Fruit fly (Drosophila melanogaster) whole organism, embryonic: ENCODE results near the gene CG32095.

ENCODE experiments used
- BEAF-32 ChIP-seq: fragments of 200-800 bp; sonication (Bioruptor generic); optimal IDR thresholded peaks from 3 replicates; lab custom pipeline; 2017; ENCODE audit warnings: missing biosample characterization, missing genetic modification characterization, mild to moderate bottlenecking, moderate library complexity, missing genetic modification reagents
- Bgb ChIP-seq: fragments of 200-800 bp; sonication (Bioruptor generic); IDR thresholded peaks from 2 replicates; pipeline ENCODE4 v1.3.6; 2022; ENCODE audit warnings: missing biosample characterization, missing genetic modification characterization; ENCODE audit not compliant: partially characterized antibody
- CG1024 ChIP-seq: fragments of 200-800 bp; sonication (Bioruptor generic); IDR thresholded peaks from 2 replicates; pipeline ENCODE4 v1.3.6; 2022; ENCODE audit warnings: missing biosample characterization, missing genetic modification characterization
- CG12769 ChIP-seq: fragments of 200-800 bp; sonication (Bioruptor generic); optimal IDR thresholded peaks from 2 replicates; lab custom pipeline; 2019; ENCODE audit warnings: missing biosample characterization, mild to moderate bottlenecking, missing genetic modification characterization, moderate library complexity
- CG12942 ChIP-seq: fragments of 200-800 bp; sonication (Bioruptor generic); optimal IDR thresholded peaks from 3 replicates; lab custom pipeline; 2016; ENCODE audit warnings: missing biosample characterization, missing genetic modification characterization
- CG13624 ChIP-seq: fragments of 200-800 bp; sonication (Bioruptor generic); optimal IDR thresholded peaks from 2 replicates; lab custom pipeline; 2016; ENCODE audit warnings: missing biosample characterization, missing genetic modification characterization
- CG13894 ChIP-seq: fragments of 200-800 bp; sonication (Bioruptor generic); optimal IDR thresholded peaks from 3 replicates; lab custom pipeline; 2018; ENCODE audit warnings: missing biosample characterization, mild to moderate bottlenecking, missing genetic modification characterization, moderate library complexity
- CG14667 ChIP-seq: fragments of 200-800 bp; sonication (Bioruptor generic); IDR thresholded peaks from 2 replicates; pipeline ENCODE4 v1.3.6; 2022; ENCODE audit warnings: missing biosample characterization, missing genetic modification characterization
- CG14710 ChIP-seq: fragments of 200-800 bp; sonication (Bioruptor generic); optimal IDR thresholded peaks from 3 replicates; lab custom pipeline; 2019; ENCODE audit warnings: missing biosample characterization, mild to moderate bottlenecking, missing genetic modification characterization, moderate library complexity
- CG15011 ChIP-seq: fragments of 200-800 bp; sonication (Bioruptor generic); optimal IDR thresholded peaks from 3 replicates; lab custom pipeline; 2018; ENCODE audit warnings: missing biosample characterization, mild to moderate bottlenecking, missing genetic modification characterization
- CG15269 ChIP-seq: fragments of 200-800 bp; sonication (Bioruptor generic); optimal IDR thresholded peaks from 2 replicates; lab custom pipeline; 2018; ENCODE audit warnings: missing biosample characterization, mild to moderate bottlenecking, missing genetic modification characterization, moderate library complexity
- CG15479 ChIP-seq: fragments of 200-800 bp; sonication (Bioruptor generic); optimal IDR thresholded peaks from 3 replicates; lab custom pipeline; 2019; ENCODE audit warnings: missing biosample characterization, mild to moderate bottlenecking, missing genetic modification characterization, moderate library complexity
- CG31388 ChIP-seq: fragments of 200-800 bp; sonication (Bioruptor generic); optimal IDR thresholded peaks from 2 replicates; lab custom pipeline; 2016; ENCODE audit warnings: missing biosample characterization, missing genetic modification characterization
- CG3163 ChIP-seq: fragments of 200-800 bp; sonication (Bioruptor generic); optimal IDR thresholded peaks from 3 replicates; lab custom pipeline; 2016; ENCODE audit warnings: missing biosample characterization, missing genetic modification characterization
- CG42726 ChIP-seq: fragments of 200-800 bp; sonication (Bioruptor generic); IDR thresholded peaks from 2 replicates; pipeline ENCODE4 v1.3.6; 2022; ENCODE audit warnings: missing biosample characterization, missing genetic modification characterization; ENCODE audit not compliant: partially characterized antibody
- CG4617 ChIP-seq: fragments of 200-800 bp; sonication (Bioruptor generic); optimal IDR thresholded peaks from 3 replicates; lab custom pipeline; 2016; ENCODE audit warnings: missing biosample characterization, missing genetic modification characterization, borderline replicate concordance
- CG5245 ChIP-seq: fragments of 200-800 bp; sonication (Bioruptor generic); optimal IDR thresholded peaks from 3 replicates; lab custom pipeline; 2016; ENCODE audit warnings: missing biosample characterization, missing genetic modification characterization
- CG7556 ChIP-seq: fragments of 200-800 bp; sonication (Bioruptor generic); optimal IDR thresholded peaks from 2 replicates; lab custom pipeline; 2017; ENCODE audit warnings: missing biosample characterization, mild to moderate bottlenecking, missing genetic modification characterization
- CG8089 ChIP-seq: fragments of 200-800 bp; sonication (Bioruptor generic); optimal IDR thresholded peaks from 3 replicates; lab custom pipeline; 2016; ENCODE audit warnings: missing biosample characterization, missing genetic modification characterization
- CG8924 ChIP-seq: fragments of 200-800 bp; optimal IDR thresholded peaks from 3 replicates; lab custom pipeline; 2019; ENCODE audit warnings: missing biosample characterization, mild to moderate bottlenecking, missing genetic modification characterization, moderate library complexity
- CG9437 ChIP-seq: fragments of 200-800 bp; sonication (Bioruptor generic); optimal IDR thresholded peaks from 2 replicates; lab custom pipeline; 2018; ENCODE audit warnings: missing biosample characterization, mild to moderate bottlenecking, missing genetic modification characterization
- D19A ChIP-seq: fragments of 200-800 bp; optimal IDR thresholded peaks from 3 replicates; lab custom pipeline; 2019; ENCODE audit warnings: missing biosample characterization, mild to moderate bottlenecking, missing genetic modification characterization, moderate library complexity
- Dp ChIP-seq: fragments of 200-800 bp; sonication (Bioruptor generic); optimal IDR thresholded peaks from 2 replicates; lab custom pipeline; 2018; ENCODE audit warnings: missing biosample characterization, mild to moderate bottlenecking, missing genetic modification characterization, moderate library complexity
- Drgx ChIP-seq: fragments of 200-800 bp; sonication (Bioruptor generic); IDR thresholded peaks from 2 replicates; pipeline ENCODE4 v1.3.6; 2022; ENCODE audit warnings: missing biosample characterization, missing genetic modification characterization
- Elba2 ChIP-seq: fragments of 200-800 bp; sonication (Bioruptor generic); optimal IDR thresholded peaks from 3 replicates; lab custom pipeline; 2016; ENCODE audit warnings: missing biosample characterization, missing genetic modification characterization
- Ets97D ChIP-seq: fragments of 200-800 bp; sonication (Bioruptor generic); optimal IDR thresholded peaks from 3 replicates; lab custom pipeline; 2016; ENCODE audit warnings: missing biosample characterization, missing genetic modification characterization
- HLH4C ChIP-seq: fragments of 200-800 bp; sonication (Bioruptor generic); IDR thresholded peaks from 3 replicates; pipeline ENCODE4 v1.3.6; 2022; ENCODE audit warnings: missing biosample characterization, missing genetic modification characterization; ENCODE audit not compliant: partially characterized antibody
- Hr39 ChIP-seq: fragments of >200 bp; optimal IDR thresholded peaks from 2 replicates; lab custom pipeline; 2017
- Hr51 ChIP-seq, 2 experiments: fragments of 200-800 bp; sonication (Bioruptor generic); optimal IDR thresholded peaks; 2 replicates in 1 of 2; 3 replicates in 1 of 2; lab custom pipeline; 2016 to 2018; ENCODE audit warnings: missing biosample characterization in 2 of 2, missing genetic modification characterization in 2 of 2, mild to moderate bottlenecking in 1 of 2, moderate library complexity in 1 of 2
- Nf-YA ChIP-seq: fragments of 200-800 bp; sonication (Bioruptor generic); IDR thresholded peaks from 2 replicates; pipeline ENCODE4 v1.3.6; 2022; ENCODE audit warnings: missing biosample characterization, missing genetic modification characterization
- Optix ChIP-seq: fragments of 200-800 bp; sonication (Bioruptor generic); IDR thresholded peaks from 3 replicates; pipeline ENCODE4 v1.3.6; 2022; ENCODE audit warnings: missing biosample characterization, missing genetic modification characterization
- Taf1 ChIP-seq: fragments of 200-800 bp; sonication (Bioruptor generic); IDR thresholded peaks from 2 replicates; pipeline ENCODE4 v1.3.6; 2022; ENCODE audit warnings: missing biosample characterization, missing genetic modification characterization
- Trl ChIP-seq, 3 experiments: fragments of >200 bp in 2 of 3; fragments of 200-800 bp in 1 of 3; sonication (Bioruptor generic) in 1 of 3; optimal IDR thresholded peaks; 2 replicates in 1 of 3; 3 replicates in 2 of 3; lab custom pipeline; 2016 to 2017; ENCODE audit warnings: missing biosample characterization in 1 of 3, missing genetic modification characterization in 1 of 3
- Xrp1 ChIP-seq: fragments of 200-800 bp; sonication (Bioruptor generic); IDR thresholded peaks from 2 replicates; pipeline ENCODE4 v1.3.6; 2022; ENCODE audit warnings: missing biosample characterization, missing genetic modification characterization
- YL-1 ChIP-seq: fragments of 200-800 bp; sonication (Bioruptor generic); optimal IDR thresholded peaks from 3 replicates; lab custom pipeline; 2017; ENCODE audit warnings: missing biosample characterization, mild to moderate bottlenecking, missing genetic modification characterization
- ap ChIP-seq: fragments of 200-800 bp; sonication (Bioruptor generic); IDR thresholded peaks from 2 replicates; pipeline ENCODE4 v1.3.6; 2022; ENCODE audit warnings: missing biosample characterization, missing genetic modification characterization
- crc ChIP-seq: fragments of 200-800 bp; sonication (Bioruptor generic); optimal IDR thresholded peaks from 2 replicates; lab custom pipeline; 2016; ENCODE audit warnings: missing biosample characterization, missing genetic modification characterization
- gcm2 ChIP-seq: fragments of 200-800 bp; sonication (Bioruptor generic); optimal IDR thresholded peaks from 2 replicates; lab custom pipeline; 2016; ENCODE audit warnings: missing biosample characterization, missing genetic modification characterization
- gro ChIP-seq: fragments of 200-800 bp; sonication (Bioruptor generic); optimal IDR thresholded peaks from 2 replicates; lab custom pipeline; 2016; ENCODE audit warnings: missing biosample characterization, missing genetic modification characterization
- ken ChIP-seq: fragments of 200-800 bp; sonication (Bioruptor generic); IDR thresholded peaks from 3 replicates; pipeline ENCODE4 v1.3.6; 2022; ENCODE audit warnings: missing biosample characterization, missing genetic modification characterization
- lmd ChIP-seq: fragments of 200-800 bp; sonication (Bioruptor generic); IDR thresholded peaks from 2 replicates; pipeline ENCODE4 v1.3.6; 2022; ENCODE audit warnings: missing biosample characterization, missing genetic modification characterization
- otp ChIP-seq: fragments of 200-800 bp; sonication (Bioruptor generic); IDR thresholded peaks from 3 replicates; pipeline ENCODE4, ENCODE4 v1.3.6; 2022; ENCODE audit warnings: missing biosample characterization, missing genetic modification characterization
- repo ChIP-seq: fragments of 200-800 bp; sonication (Bioruptor generic); optimal IDR thresholded peaks from 2 replicates; lab custom pipeline; 2016; ENCODE audit warnings: missing biosample characterization, missing genetic modification characterization
- stc ChIP-seq: fragments of 200-800 bp; sonication (Bioruptor generic); IDR thresholded peaks from 2 replicates; pipeline ENCODE4 v1.3.6; 2022; ENCODE audit warnings: missing biosample characterization, missing genetic modification characterization
- sug ChIP-seq: fragments of 200-800 bp; optimal IDR thresholded peaks from 2 replicates; lab custom pipeline; 2019; ENCODE audit warnings: missing biosample characterization, mild to moderate bottlenecking, missing genetic modification characterization, moderate library complexity
- tll ChIP-seq, 2 experiments: fragments of 200-800 bp in 1 of 2; fragments of >200 bp in 1 of 2; sonication (Bioruptor generic) in 1 of 2; optimal IDR thresholded peaks; 2 replicates each; lab custom pipeline; 2017 to 2019; ENCODE audit warnings: missing biosample characterization in 2 of 2, missing genetic modification characterization in 2 of 2, mild to moderate bottlenecking in 1 of 2, moderate library complexity in 1 of 2
- unc-4 ChIP-seq: fragments of 200-800 bp; sonication (Bioruptor generic); IDR thresholded peaks from 2 replicates; pipeline ENCODE4 v1.3.6; 2022; ENCODE audit warnings: missing biosample characterization, missing genetic modification characterization; ENCODE audit not compliant: partially characterized antibody
- yki ChIP-seq: fragments of >200 bp; optimal IDR thresholded peaks from 3 replicates; lab custom pipeline; 2018
- z ChIP-seq: fragments of 200-800 bp; sonication (Bioruptor generic); IDR thresholded peaks from 3 replicates; pipeline ENCODE4 v1.3.6; 2022; ENCODE audit warnings: missing biosample characterization, missing genetic modification characterization
- zen ChIP-seq: fragments of 200-800 bp; sonication (Bioruptor generic); optimal IDR thresholded peaks from 3 replicates; lab custom pipeline; 2018; ENCODE audit warnings: missing biosample characterization, mild to moderate bottlenecking, missing genetic modification characterization, moderate library complexity
- zfh1 ChIP-seq: fragments of 200-800 bp; sonication (Bioruptor generic); IDR thresholded peaks from 3 replicates; pipeline ENCODE4 v1.3.6; 2022; ENCODE audit warnings: missing biosample characterization, missing genetic modification characterization

CG32095 gene

DNA sequence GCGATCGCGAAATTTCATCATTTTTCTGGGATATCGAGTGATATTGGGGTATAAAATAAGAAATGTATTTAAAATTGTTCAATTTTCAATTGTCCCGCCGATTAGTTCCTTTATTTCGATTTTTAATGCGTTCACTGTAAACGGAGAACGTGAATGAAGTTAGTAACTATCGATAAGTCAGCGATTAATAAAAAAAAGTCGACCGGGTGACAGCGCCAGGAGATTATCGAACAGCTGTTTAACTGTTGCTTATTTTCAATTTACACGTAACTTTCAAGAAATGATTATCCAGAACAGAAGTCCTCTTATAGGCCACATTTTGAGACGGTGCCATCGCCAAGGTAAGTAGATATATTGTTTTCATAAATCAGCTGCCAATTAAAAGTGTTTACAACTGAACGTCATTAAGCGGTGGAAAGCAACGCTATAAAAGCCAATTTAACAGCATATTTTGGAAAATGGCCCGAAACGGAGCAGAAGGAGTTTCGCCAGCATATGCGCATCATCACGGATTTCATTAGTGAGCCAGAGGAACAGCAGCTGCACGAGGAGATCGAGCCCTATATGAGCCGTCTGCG is 10.2 kb downstream of the CG32095 start, which contains the start of gene CG14130 (continued):
- peak; percentile 92 for TF ChIP-seq unc-4 (GFP tag; lab: Robert Waterston, UW)
- no peak for TF ChIP-seq Drgx (GFP tag; lab: Robert Waterston, UW)
- no peak for TF ChIP-seq gcm2 (GFP tag; lab: Kevin White, UChicago)
- no peak for TF ChIP-seq Xrp1 (GFP tag; lab: Robert Waterston, UW)
- peak; percentile 96 for TF ChIP-seq HLH4C (GFP tag; lab: Robert Waterston, UW)
- TF ChIP-seq Hr51 (GFP tag; optimal IDR thresholded peaks at IDR 0.05; lab: Kevin White, UChicago): no peak
- no peak for TF ChIP-seq z
- no peak for TF ChIP-seq crc
- TF ChIP-seq zen (tag; lab: Kevin White, UChicago): peak; percentile 22
- peak; percentile 34 for TF ChIP-seq Ets97D (GFP tag; lab: Kevin White, UChicago)
- TF ChIP-seq Bgb: peak; percentile 95
- no peak for TF ChIP-seq CG9437 (GFP tag; lab: Kevin White, UChicago)
- no peak for TF ChIP-seq D19A (tag; lab: Kevin White, UChicago)
- no peak for TF ChIP-seq CG12942 (GFP tag; lab: Kevin White, UChicago)
- no peak for TF ChIP-seq ken (GFP tag; lab: Robert Waterston, UW)
- TF ChIP-seq CG15011 (GFP tag; lab: Kevin White, UChicago): no peak
- TF ChIP-seq Dp (GFP tag; lab: Kevin White, UChicago): peak; percentile 96
- TF ChIP-seq yki (lab: Kevin White, UChicago): no peak
- TF ChIP-seq sug: no peak
- TF ChIP-seq CG13894 (tag; lab: Kevin White, UChicago): no peak
- TF ChIP-seq CG5245 (GFP tag; lab: Kevin White, UChicago): no peak
- TF ChIP-seq YL-1 (GFP tag; lab: Kevin White, UChicago): peak; percentile 6
- TF ChIP-seq ap (GFP tag; lab: Robert Waterston, UW): no peak
- TF ChIP-seq CG31388 (GFP tag; lab: Kevin White, UChicago): no peak
- TF ChIP-seq CG8924 (tag; lab: Kevin White, UChicago): no peak
- no peak for TF ChIP-seq CG7556
- TF ChIP-seq lmd (GFP tag; lab: Robert Waterston, UW): no peak
- TF ChIP-seq zfh1: no peak
- TF ChIP-seq CG4617 (GFP tag; lab: Kevin White, UChicago): peak; percentile 22
- peak; percentile 88 for TF ChIP-seq BEAF-32 (GFP tag; lab: Kevin White, UChicago)
- TF ChIP-seq repo (GFP tag; lab: Kevin White, UChicago): no peak
- TF ChIP-seq gro (GFP tag; lab: Kevin White, UChicago): no peak
- no peak for TF ChIP-seq stc (GFP tag; lab: Robert Waterston, UW)
- no peak for TF ChIP-seq CG14667 (GFP tag; lab: Robert Waterston, UW)
- peak; percentile 68; the same call in 1 of the 2 replicates for TF ChIP-seq CG42726 (GFP tag; lab: Robert Waterston, UW)
- no peak for TF ChIP-seq CG3163
- peak; percentile 42 for TF ChIP-seq CG14710
- no peak for TF ChIP-seq CG12769 (tag; lab: Kevin White, UChicago)
- no peak for TF ChIP-seq CG13624
- TF ChIP-seq CG1024 (GFP tag; lab: Robert Waterston, UW): no peak
- no peak for TF ChIP-seq otp (GFP tag; lab: Robert Waterston, UW)
- TF ChIP-seq CG8089: no peak
- peak in 1 of 2 experiments; percentile 1 for TF ChIP-seq tll (GFP tag; optimal IDR thresholded peaks at IDR 0.05; lab: Kevin White, UChicago)
- no peak for TF ChIP-seq CG15479 (GFP tag; lab: Kevin White, UChicago)
- no peak for TF ChIP-seq Trl (optimal IDR thresholded peaks at IDR 0.05; lab: Kevin White, UChicago)
- TF ChIP-seq Trl (GFP tag; optimal IDR thresholded peaks at IDR 0.05; lab: Kevin White, UChicago): no peak
- no peak for TF ChIP-seq Hr39
- no peak for TF ChIP-seq CG15269 (tag; lab: Kevin White, UChicago)
- TF ChIP-seq Nf-YA (GFP tag; lab: Robert Waterston, UW): no peak
- no peak for TF ChIP-seq Taf1 (GFP tag; lab: Robert Waterston, UW)
- peak; percentile 62 for TF ChIP-seq Elba2 (GFP tag; lab: Kevin White, UChicago)
- TF ChIP-seq Optix (GFP tag; lab: Robert Waterston, UW): no peak
